Worm (Caenorhabditis elegans) whole organism, late embryonic: ENCODE data around the gene cyp-13A6.
A peak's percentile ranks its signal among the peaks of the same experiment; 100 is the strongest.

ENCODE experiments used
- C08G9.2 ChIP-seq: sonication (generic microtip); optimal IDR thresholded peaks from 2 replicates; lab custom pipeline; 2016; ENCODE audit warnings: mild to moderate bottlenecking, missing genetic modification characterization, moderate library complexity, missing compliant biosample characterization
- C38D4.7 ChIP-seq: fragments of 200-800 bp; sonication (Bioruptor generic); optimal IDR thresholded peaks from 2 replicates; lab custom pipeline; 2018; ENCODE audit warnings: mild to moderate bottlenecking, missing genetic modification characterization, moderate library complexity, missing compliant biosample characterization
- T23F11.4 ChIP-seq: fragments of 200-800 bp; sonication (Bioruptor generic); optimal IDR thresholded peaks from 2 replicates; lab custom pipeline; 2018; ENCODE audit warnings: mild to moderate bottlenecking, missing genetic modification characterization, missing compliant biosample characterization
- Y22D7AL.16 ChIP-seq: sonication (generic microtip); optimal IDR thresholded peaks from 2 replicates; lab custom pipeline; 2016; ENCODE audit warnings: missing genetic modification characterization, missing compliant biosample characterization
- ama-1 ChIP-seq: fragments of 150-350 bp; optimal IDR thresholded peaks from 2 replicates; lab custom pipeline; 2014
- ceh-14 ChIP-seq: sonication (generic microtip); optimal IDR thresholded peaks from 2 replicates; lab custom pipeline; 2016; ENCODE audit warnings: missing genotype, missing genetic modification characterization, missing compliant biosample characterization
- ceh-18 ChIP-seq: sonication (generic microtip); optimal IDR thresholded peaks from 2 replicates; lab custom pipeline; 2016; ENCODE audit warnings: missing genetic modification characterization, missing compliant biosample characterization
- ceh-19 ChIP-seq: fragments of 200-800 bp; sonication (Bioruptor generic); optimal IDR thresholded peaks from 2 replicates; lab custom pipeline; 2018; ENCODE audit warnings: mild to moderate bottlenecking, missing genetic modification characterization, missing compliant biosample characterization
- ceh-2 ChIP-seq: sonication (generic microtip); optimal IDR thresholded peaks from 2 replicates; lab custom pipeline; 2016; ENCODE audit warnings: missing genotype, missing genetic modification characterization, missing compliant biosample characterization
- ceh-22 ChIP-seq: sonication (generic microtip); optimal IDR thresholded peaks from 2 replicates; lab custom pipeline; 2017; ENCODE audit warnings: missing biosample characterization, missing genetic modification characterization
- ceh-30 ChIP-seq: fragments of 150-350 bp; optimal IDR thresholded peaks from 2 replicates; lab custom pipeline; 2014; ENCODE audit warnings: missing biosample characterization, missing genetic modification characterization
- ceh-34 ChIP-seq: sonication (generic microtip); optimal IDR thresholded peaks from 2 replicates; lab custom pipeline; 2016; ENCODE audit warnings: mild to moderate bottlenecking, missing genetic modification characterization, missing compliant biosample characterization
- ceh-45 ChIP-seq: fragments of 200-800 bp; sonication (Bioruptor generic); IDR thresholded peaks from 2 replicates; pipeline ENCODE4 v1.3.6; 2022; ENCODE audit warnings: missing genetic modification reagents, missing genetic modification characterization, missing compliant biosample characterization
- ceh-9 ChIP-seq: sonication (generic microtip); optimal IDR thresholded peaks from 2 replicates; lab custom pipeline; 2016; ENCODE audit warnings: mild to moderate bottlenecking, missing genetic modification characterization, inconsistent platforms, missing compliant biosample characterization
- che-1 ChIP-seq: sonication (generic microtip); optimal IDR thresholded peaks from 2 replicates; lab custom pipeline; 2016; ENCODE audit warnings: mild to moderate bottlenecking, missing genetic modification characterization, missing compliant biosample characterization
- dve-1 ChIP-seq: sonication (generic microtip); optimal IDR thresholded peaks from 2 replicates; lab custom pipeline; 2017; ENCODE audit warnings: antibody characterized with exemption, mild to moderate bottlenecking, missing genetic modification characterization, missing compliant biosample characterization
- elt-2 ChIP-seq: sonication (generic microtip); optimal IDR thresholded peaks from 2 replicates; lab custom pipeline; 2016; ENCODE audit warnings: missing genetic modification reagents, missing genetic modification characterization, missing compliant biosample characterization
- eyg-1 ChIP-seq: sonication (generic microtip); optimal IDR thresholded peaks from 2 replicates; lab custom pipeline; 2016; ENCODE audit warnings: missing genotype, missing genetic modification characterization, missing compliant biosample characterization
- fax-1 ChIP-seq: sonication (generic microtip); optimal IDR thresholded peaks from 2 replicates; lab custom pipeline; 2016; ENCODE audit warnings: missing genotype, missing genetic modification characterization, missing compliant biosample characterization
- fkh-10 ChIP-seq: fragments of 150-350 bp; optimal IDR thresholded peaks from 2 replicates; lab custom pipeline; 2014; ENCODE audit warnings: missing biosample characterization, missing genetic modification reagents, missing genetic modification characterization
- hlh-30 ChIP-seq: sonication (generic microtip); optimal IDR thresholded peaks from 2 replicates; lab custom pipeline; 2017; ENCODE audit warnings: antibody characterized with exemption, missing genetic modification characterization, missing compliant biosample characterization; ENCODE audit not compliant: insufficient read depth
- hlh-6 ChIP-seq: sonication (generic microtip); optimal IDR thresholded peaks from 2 replicates; lab custom pipeline; 2016; ENCODE audit warnings: missing genotype, missing genetic modification characterization, missing compliant biosample characterization
- lin-11 ChIP-seq: fragments of 200-800 bp; sonication (Bioruptor generic); optimal IDR thresholded peaks from 2 replicates; lab custom pipeline; 2018; ENCODE audit warnings: mild to moderate bottlenecking, missing genetic modification characterization, missing compliant biosample characterization
- mec-3 ChIP-seq: sonication (generic microtip); optimal IDR thresholded peaks from 2 replicates; lab custom pipeline; 2016; ENCODE audit warnings: borderline replicate concordance, missing genetic modification characterization, missing compliant biosample characterization
- nhr-11 ChIP-seq: fragments of 150-350 bp; optimal IDR thresholded peaks from 2 replicates; lab custom pipeline; 2014; ENCODE audit warnings: missing biosample characterization, missing genetic modification characterization
- odd-2 ChIP-seq: sonication (generic microtip); optimal IDR thresholded peaks from 2 replicates; lab custom pipeline; 2017; ENCODE audit warnings: antibody characterized with exemption, mild to moderate bottlenecking, missing genetic modification characterization, missing compliant biosample characterization
- pag-3 ChIP-seq: sonication (generic microtip); optimal IDR thresholded peaks from 2 replicates; lab custom pipeline; 2016; ENCODE audit warnings: missing compliant biosample characterization, missing genetic modification characterization, borderline replicate concordance
- pax-1 ChIP-seq: fragments of 150-350 bp; optimal IDR thresholded peaks from 2 replicates; lab custom pipeline; 2014; ENCODE audit warnings: missing biosample characterization, missing genetic modification characterization
- pha-2 ChIP-seq: sonication (generic microtip); optimal IDR thresholded peaks from 2 replicates; lab custom pipeline; 2017; ENCODE audit warnings: mild to moderate bottlenecking, missing genetic modification characterization, missing compliant biosample characterization
- pros-1 ChIP-seq: fragments of 150-350 bp; optimal IDR thresholded peaks from 2 replicates; lab custom pipeline; 2014; ENCODE audit warnings: missing biosample characterization, missing genetic modification reagents, missing genetic modification characterization
- ref-2 ChIP-seq: sonication (generic microtip); optimal IDR thresholded peaks from 2 replicates; lab custom pipeline; 2016; ENCODE audit warnings: missing genetic modification characterization, missing compliant biosample characterization
- rnt-1 ChIP-seq: sonication (generic microtip); optimal IDR thresholded peaks from 2 replicates; lab custom pipeline; 2016; ENCODE audit warnings: missing genetic modification characterization, missing compliant biosample characterization
- sdc-2 ChIP-seq: sonication (generic microtip); optimal IDR thresholded peaks from 2 replicates; lab custom pipeline; 2016; ENCODE audit warnings: missing genotype, missing genetic modification characterization, missing compliant biosample characterization
- sox-2 ChIP-seq: fragments of 200-800 bp; sonication (Bioruptor generic); IDR thresholded peaks from 2 replicates; pipeline ENCODE4 v1.3.6; 2022; ENCODE audit warnings: missing genetic modification reagents, missing genetic modification characterization, missing compliant biosample characterization
- sox-4 ChIP-seq: sonication (generic microtip); optimal IDR thresholded peaks from 2 replicates; lab custom pipeline; 2017; ENCODE audit warnings: mild to moderate bottlenecking, missing genetic modification characterization, inconsistent platforms, missing compliant biosample characterization
- syd-9 ChIP-seq: sonication (generic microtip); optimal IDR thresholded peaks from 2 replicates; lab custom pipeline; 2016; ENCODE audit warnings: mild to moderate bottlenecking, missing genetic modification characterization, moderate library complexity, missing compliant biosample characterization
- tbx-2 ChIP-seq: sonication (generic microtip); optimal IDR thresholded peaks from 2 replicates; lab custom pipeline; 2016; ENCODE audit warnings: missing genetic modification characterization, missing compliant biosample characterization
- tbx-7 ChIP-seq: sonication (generic microtip); optimal IDR thresholded peaks from 2 replicates; lab custom pipeline; 2016; ENCODE audit warnings: missing genotype, missing genetic modification characterization, missing compliant biosample characterization
- unc-55 ChIP-seq: sonication (generic microtip); optimal IDR thresholded peaks from 2 replicates; lab custom pipeline; 2017; ENCODE audit warnings: missing biosample characterization, missing genetic modification reagents, missing genetic modification characterization
- unc-86 ChIP-seq: sonication (generic microtip); optimal IDR thresholded peaks from 2 replicates; lab custom pipeline; 2016; ENCODE audit warnings: missing genetic modification characterization, missing compliant biosample characterization

Gene cyp-13A6

DNA sequence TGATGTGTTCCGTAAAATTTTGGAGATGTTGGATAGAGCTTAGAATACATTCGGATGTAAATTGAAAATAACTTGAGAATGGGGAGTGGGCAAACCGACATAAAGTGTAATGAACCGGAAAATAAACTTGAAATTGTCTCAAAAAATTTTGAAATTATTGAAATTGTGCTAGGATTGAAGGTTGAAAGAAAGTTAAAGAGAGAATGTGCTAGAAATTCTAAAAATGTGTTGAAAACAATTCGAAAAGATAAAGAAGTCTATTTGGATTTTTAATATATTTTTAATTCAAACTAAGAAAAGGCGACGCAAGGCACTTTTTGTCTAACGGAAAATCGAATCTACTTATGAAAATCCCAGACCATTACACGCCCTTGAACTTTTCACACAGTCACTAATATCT lies 31.2 kb upstream of the cyp-13A6 start, which contains the start of gene ZK938.3:
Gene ZK938.3 (minus strand): TSS at position 101 of the 400 bp plus-strand sequence.
- no peak for TF ChIP-seq sdc-2 (tag; lab: Kevin White, UChicago)
- TF ChIP-seq nhr-11 (tag; lab: Kevin White, UChicago) = peak; percentile 21
- TF ChIP-seq, all 69 proteins: peak for 1

DNA sequence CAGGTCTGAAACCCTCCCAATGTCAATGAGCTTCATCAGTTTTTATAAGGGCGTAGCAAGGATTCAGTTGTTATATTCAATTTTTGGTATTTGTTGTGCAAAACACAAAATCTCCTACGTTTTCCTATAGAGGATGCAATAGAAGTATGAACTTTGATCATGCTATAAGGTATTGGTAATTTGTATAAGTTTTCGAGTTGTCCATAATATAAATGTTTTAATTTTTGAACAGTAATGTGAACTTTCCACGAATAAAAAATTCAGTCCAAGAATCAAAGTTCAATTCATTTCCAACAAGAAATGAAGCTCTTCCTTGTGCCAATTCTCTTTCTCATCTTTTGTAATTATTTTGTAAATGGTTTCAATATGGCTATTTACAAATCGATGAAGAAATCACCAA lies 28.4 kb upstream of the cyp-13A6 start, which contains the start of gene ZK938.12:
Gene ZK938.12 (plus strand): TSS at position 301 of the 400 bp plus-strand sequence.
- TF ChIP-seq unc-55 (GFP tag; lab: Kevin White, UChicago) = no peak
- no peak for TF ChIP-seq syd-9 (tag; lab: Kevin White, UChicago)
- TF ChIP-seq hlh-30 (tag; lab: Kevin White, UChicago) = no peak
- no peak for TF ChIP-seq ceh-14 (tag; lab: Kevin White, UChicago)
- TF ChIP-seq odd-2 (tag; lab: Kevin White, UChicago) = no peak
- no peak for TF ChIP-seq ceh-22

DNA sequence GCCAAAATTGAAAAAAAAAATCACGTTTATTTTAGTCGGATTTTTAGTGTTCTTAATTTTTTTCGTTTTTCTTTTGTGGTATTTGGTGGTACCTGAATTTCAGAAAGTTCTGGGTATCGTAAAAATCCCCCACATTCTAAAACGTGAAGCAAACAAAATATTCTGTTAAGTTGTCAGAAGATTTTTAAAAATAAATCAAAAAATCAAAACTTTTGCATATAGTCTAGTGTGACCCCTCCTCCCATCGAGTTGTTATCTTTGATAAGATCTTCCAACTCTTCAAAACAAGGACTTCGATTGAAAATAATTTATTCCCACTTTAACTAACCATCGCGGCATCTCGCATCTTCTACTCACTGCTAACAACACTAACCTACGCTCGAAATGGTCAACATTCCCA lies 26.5 kb upstream of the cyp-13A6 start, which contains the start of gene ZK938.1:
Gene ZK938.1 (plus strand): TSS at position 301 of the 400 bp plus-strand sequence.
- TF ChIP-seq sdc-2 (tag; lab: Kevin White, UChicago) (no peak), ceh-9 (tag; lab: Kevin White, UChicago) (no peak), elt-2 (tag; lab: Kevin White, UChicago) (no peak), ceh-45 (GFP tag; lab: Robert Waterston, UW) (no peak), Y22D7AL.16 (tag; lab: Kevin White, UChicago) (no peak), pax-1 (no peak), T23F11.4 (no peak), ceh-18 (tag; lab: Kevin White, UChicago) (no peak), tbx-7 (tag; lab: Kevin White, UChicago) (no peak), C38D4.7 (GFP tag; lab: Kevin White, UChicago) (no peak), tbx-2 (tag; lab: Kevin White, UChicago) (no peak), ama-1 (lab: Kevin White, UChicago) (no peak), eyg-1 (tag; lab: Kevin White, UChicago) (no peak), odd-2 (tag; lab: Kevin White, UChicago) (no peak), ceh-19 (GFP tag; lab: Kevin White, UChicago) (no peak), nhr-11 (tag; lab: Kevin White, UChicago) (no peak), mec-3 (tag; lab: Kevin White, UChicago) (no peak), ref-2 (no peak), ceh-30 (no peak)
- TF ChIP-seq, all 69 proteins: peak for 0

DNA sequence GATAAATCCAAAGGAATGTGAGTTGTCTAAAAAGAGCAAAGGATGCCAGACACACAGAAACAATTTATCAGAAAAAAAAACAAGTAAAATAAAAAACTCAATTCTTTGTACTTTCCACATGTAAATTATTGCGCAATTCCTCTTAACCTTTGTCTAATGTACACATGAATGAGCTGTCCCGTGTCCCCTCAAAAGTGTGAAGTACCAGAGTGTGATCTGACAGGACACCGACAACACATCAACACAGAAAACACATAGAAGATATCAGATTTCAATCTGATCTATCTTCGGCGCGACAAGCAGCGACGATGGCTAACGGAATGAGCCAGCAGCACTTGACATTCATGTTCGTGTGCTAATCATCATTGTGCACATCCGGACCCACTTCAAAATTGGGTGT lies 25.9 kb upstream of the cyp-13A6 start:
- no peak for TF ChIP-seq rnt-1 (tag; lab: Kevin White, UChicago)
- no peak for TF ChIP-seq hlh-6 (tag; lab: Kevin White, UChicago)
- peak; percentile 69 for TF ChIP-seq ceh-34 (tag; lab: Kevin White, UChicago)
- no peak for TF ChIP-seq lin-11 (tag; lab: Kevin White, UChicago)

DNA sequence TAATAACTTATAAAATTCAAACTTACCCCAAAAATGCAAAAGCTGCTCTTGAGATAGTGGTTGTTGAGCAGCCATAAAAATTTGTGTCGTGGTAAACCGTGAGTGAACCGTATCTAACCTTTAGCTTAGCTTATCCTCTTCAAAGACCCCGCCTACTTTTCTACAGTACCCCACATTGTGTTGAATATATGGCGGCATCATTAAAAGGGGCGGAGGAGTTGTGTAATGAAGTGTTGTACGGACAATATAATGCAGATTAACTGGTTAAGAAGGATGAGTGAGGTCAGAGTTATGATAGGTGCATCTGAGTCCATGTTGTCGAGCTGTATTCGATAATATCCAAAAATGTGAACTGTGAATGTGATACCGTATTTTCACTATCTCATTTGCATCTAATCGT lies 25.2 kb upstream of the cyp-13A6 start, which contains the start of gene eyg-1:
Gene eyg-1 (minus strand): TSS at position 101 of the 400 bp plus-strand sequence.
- TF ChIP-seq ama-1 (lab: Kevin White, UChicago) (no peak), ceh-22 (no peak), elt-2 (tag; lab: Kevin White, UChicago) (no peak), sox-4 (tag; lab: Kevin White, UChicago) (no peak), pha-2 (no peak), ceh-2 (no peak), dve-1 (tag; lab: Kevin White, UChicago) (no peak), unc-86 (tag; lab: Kevin White, UChicago) (no peak), sdc-2 (tag; lab: Kevin White, UChicago) (no peak), che-1 (no peak), ceh-19 (GFP tag; lab: Kevin White, UChicago) (no peak), ceh-34 (tag; lab: Kevin White, UChicago) (no peak), tbx-7 (tag; lab: Kevin White, UChicago) (no peak), fax-1 (tag; lab: Kevin White, UChicago) (no peak), pros-1 (tag; lab: Kevin White, UChicago) (no peak), pag-3 (tag; lab: Kevin White, UChicago) (no peak), fkh-10 (GFP tag; lab: Kevin White, UChicago) (no peak), rnt-1 (tag; lab: Kevin White, UChicago) (no peak), C08G9.2 (tag; lab: Kevin White, UChicago) (no peak), sox-2 (GFP tag; lab: Robert Waterston, UW) (no peak)
